Worm (Caenorhabditis elegans) whole organism, L1 larva: ENCODE measurements around the gene T20D3.6.

Experiments
- fkh-10 ChIP-seq: sonication (generic microtip); optimal IDR thresholded peaks from 2 replicates; lab custom pipeline; 2017; ENCODE audit warnings: missing biosample characterization, missing genetic modification reagents, missing genetic modification characterization
- snu-23 ChIP-seq: sonication (generic microtip); optimal IDR thresholded peaks from 2 replicates; lab custom pipeline; 2016; ENCODE audit warnings: missing genetic modification characterization, missing compliant biosample characterization
- sox-4 ChIP-seq: sonication (generic microtip); optimal IDR thresholded peaks from 2 replicates; lab custom pipeline; 2016; ENCODE audit warnings: missing genetic modification characterization, missing compliant biosample characterization

DNA sequence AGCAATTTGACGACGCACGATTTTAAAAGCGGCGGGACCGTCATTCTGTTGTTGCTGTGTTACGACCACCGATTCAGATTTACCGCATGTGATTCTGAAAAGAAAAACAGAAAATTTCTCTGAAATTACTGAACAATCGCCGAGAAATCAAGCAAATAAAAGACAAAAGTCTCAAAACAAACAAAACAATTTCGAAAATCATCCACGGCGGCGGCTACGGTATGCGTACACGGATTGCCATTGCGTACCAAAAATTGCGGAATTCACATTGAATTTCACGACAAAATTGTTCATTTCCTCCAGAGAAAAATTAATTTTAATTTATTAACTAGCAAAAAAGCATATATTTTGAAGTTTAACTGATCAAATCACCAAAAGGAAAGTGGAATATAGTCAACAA, 27.3 kb upstream of the T20D3.6 start, which contains the start of gene pezo-1:
- no peak for TF ChIP-seq fkh-10 (GFP tag; lab: Kevin White, UChicago)
- TF ChIP-seq snu-23 (GFP tag; lab: Kevin White, UChicago): no peak
- TF ChIP-seq sox-4: no peak
